Fruit fly (Drosophila melanogaster) whole organism, prepupa: ENCODE data around the gene Coq5.

Experiments
- Blimp-1 ChIP-seq: fragments of 200-800 bp; sonication (Bioruptor generic); optimal IDR thresholded peaks from 3 replicates; lab custom pipeline; 2017; ENCODE audit warnings: missing biosample characterization, missing genetic modification characterization, mild to moderate bottlenecking, moderate library complexity, missing genetic modification reagents
- CG11762 ChIP-seq: fragments of 200-800 bp; sonication (Bioruptor generic); optimal IDR thresholded peaks from 3 replicates; lab custom pipeline; 2016; ENCODE audit warnings: missing biosample characterization, missing genetic modification characterization; ENCODE audit not compliant: insufficient read depth
- CG11902 ChIP-seq: fragments of 200-800 bp; sonication (Bioruptor generic); optimal IDR thresholded peaks from 3 replicates; lab custom pipeline; 2016; ENCODE audit warnings: missing biosample characterization, missing genetic modification characterization
- CG15336 ChIP-seq: fragments of 200-800 bp; sonication (Bioruptor generic); IDR thresholded peaks from 2 replicates; pipeline ENCODE4 v1.3.6; 2022; ENCODE audit warnings: missing biosample characterization, missing genetic modification characterization
- CG1621 ChIP-seq: fragments of 200-800 bp; sonication (Bioruptor generic); optimal IDR thresholded peaks from 3 replicates; lab custom pipeline; 2018; ENCODE audit warnings: missing biosample characterization, mild to moderate bottlenecking, missing genetic modification characterization
- CG16779 ChIP-seq: fragments of 200-800 bp; sonication (Bioruptor generic); optimal IDR thresholded peaks from 3 replicates; lab custom pipeline; 2017; ENCODE audit warnings: missing biosample characterization, mild to moderate bottlenecking, missing genetic modification characterization
- CG3032 ChIP-seq: fragments of 200-800 bp; optimal IDR thresholded peaks from 2 replicates; lab custom pipeline; 2019; ENCODE audit warnings: missing biosample characterization, mild to moderate bottlenecking, missing genetic modification characterization, moderate library complexity
- CG32006 ChIP-seq: fragments of 200-800 bp; sonication (Bioruptor generic); optimal IDR thresholded peaks from 3 replicates; lab custom pipeline; 2017; ENCODE audit warnings: missing biosample characterization, mild to moderate bottlenecking, missing genetic modification characterization
- CG4318 ChIP-seq: fragments of 200-800 bp; sonication (Bioruptor generic); optimal IDR thresholded peaks from 3 replicates; lab custom pipeline; 2017; ENCODE audit warnings: missing biosample characterization, mild to moderate bottlenecking, missing genetic modification characterization
- CG6163 ChIP-seq: fragments of 200-800 bp; sonication (Bioruptor generic); IDR thresholded peaks from 3 replicates; pipeline ENCODE4 v1.3.6; 2022; ENCODE audit warnings: missing biosample characterization, missing genetic modification characterization
- CG6276 ChIP-seq: fragments of 200-800 bp; sonication (Bioruptor generic); optimal IDR thresholded peaks from 2 replicates; lab custom pipeline; 2017; ENCODE audit warnings: missing biosample characterization, mild to moderate bottlenecking, missing genetic modification characterization
- CG6792 ChIP-seq: fragments of 200-800 bp; sonication (Bioruptor generic); optimal IDR thresholded peaks from 3 replicates; lab custom pipeline; 2016; ENCODE audit warnings: missing biosample characterization, missing genetic modification characterization
- CG6854 ChIP-seq: fragments of 200-800 bp; sonication (Bioruptor generic); optimal IDR thresholded peaks from 2 replicates; lab custom pipeline; 2017; ENCODE audit warnings: missing biosample characterization, mild to moderate bottlenecking, missing genetic modification characterization
- CG7368 ChIP-seq: fragments of 200-800 bp; sonication (Bioruptor generic); optimal IDR thresholded peaks from 3 replicates; lab custom pipeline; 2016; ENCODE audit warnings: missing biosample characterization, missing genetic modification characterization
- CG8119 ChIP-seq: fragments of 200-800 bp; sonication (Bioruptor generic); IDR thresholded peaks from 3 replicates; pipeline ENCODE4 v1.3.6; 2022; ENCODE audit warnings: missing biosample characterization, missing genetic modification characterization
- CG8319 ChIP-seq: fragments of 200-800 bp; sonication (Bioruptor generic); optimal IDR thresholded peaks from 3 replicates; lab custom pipeline; 2016; ENCODE audit warnings: missing biosample characterization, missing genetic modification characterization
- CG9139 ChIP-seq: fragments of 200-800 bp; sonication (Bioruptor generic); optimal IDR thresholded peaks from 3 replicates; lab custom pipeline; 2017; ENCODE audit warnings: missing biosample characterization, mild to moderate bottlenecking, missing genetic modification characterization
- Eip75B ChIP-seq: fragments of 200-800 bp; sonication (Bioruptor generic); optimal IDR thresholded peaks from 3 replicates; lab custom pipeline; 2016; ENCODE audit warnings: missing biosample characterization, missing genetic modification characterization
- Eip78C ChIP-seq: fragments of 200-800 bp; sonication (Bioruptor generic); peaks from one replicate; lab custom pipeline; 2016; ENCODE audit warnings: missing biosample characterization, missing genetic modification characterization
- Ets21C ChIP-seq: fragments of 200-800 bp; sonication (Bioruptor generic); optimal IDR thresholded peaks from 3 replicates; lab custom pipeline; 2016; ENCODE audit warnings: missing biosample characterization, missing genetic modification characterization
- Ets96B ChIP-seq: fragments of 200-800 bp; optimal IDR thresholded peaks from 2 replicates; lab custom pipeline; 2019; ENCODE audit warnings: missing biosample characterization, mild to moderate bottlenecking, missing genetic modification characterization, moderate library complexity
- Gug ChIP-seq: fragments of 200-800 bp; sonication (Bioruptor generic); IDR thresholded peaks from 2 replicates; pipeline ENCODE4 v1.3.6; 2022; ENCODE audit warnings: missing biosample characterization, missing genetic modification characterization
- Hr38 ChIP-seq: sonication (Bioruptor generic); optimal IDR thresholded peaks from 2 replicates; lab custom pipeline; 2016; ENCODE audit warnings: missing biosample characterization, missing genetic modification characterization
- Hr39 ChIP-seq: fragments of 200-800 bp; sonication (Bioruptor generic); optimal IDR thresholded peaks from 2 replicates; lab custom pipeline; 2016; ENCODE audit warnings: missing biosample characterization, missing genetic modification characterization
- Hr4 ChIP-seq: fragments of 200-800 bp; sonication (Bioruptor generic); optimal IDR thresholded peaks from 3 replicates; lab custom pipeline; 2016; ENCODE audit warnings: missing biosample characterization, missing genetic modification characterization
- Lpt ChIP-seq: fragments of 200-800 bp; sonication (Bioruptor generic); optimal IDR thresholded peaks from 3 replicates; lab custom pipeline; 2016; ENCODE audit warnings: missing biosample characterization, missing genetic modification characterization
- OdsH ChIP-seq: fragments of 200-800 bp; sonication (Bioruptor generic); optimal IDR thresholded peaks from 3 replicates; lab custom pipeline; 2016; ENCODE audit warnings: missing biosample characterization, missing genetic modification characterization
- Sox14 ChIP-seq: fragments of 200-800 bp; sonication (Bioruptor generic); optimal IDR thresholded peaks from 3 replicates; lab custom pipeline; 2016; ENCODE audit warnings: missing biosample characterization, missing genetic modification characterization
- Sox15 ChIP-seq: fragments of 200-800 bp; sonication (Bioruptor generic); optimal IDR thresholded peaks from 3 replicates; lab custom pipeline; 2016; ENCODE audit warnings: missing biosample characterization, missing genetic modification characterization
- acj6 ChIP-seq: fragments of 200-800 bp; sonication (Bioruptor generic); optimal IDR thresholded peaks from 3 replicates; lab custom pipeline; 2016; ENCODE audit warnings: missing biosample characterization, missing genetic modification characterization
- cyc ChIP-seq: fragments of 200-800 bp; sonication (Bioruptor generic); optimal IDR thresholded peaks from 3 replicates; lab custom pipeline; 2016; ENCODE audit warnings: missing biosample characterization, missing genetic modification characterization
- eg ChIP-seq: fragments of 200-800 bp; sonication (Bioruptor generic); IDR thresholded peaks from 3 replicates; pipeline ENCODE4 v1.3.6; 2022; ENCODE audit warnings: missing biosample characterization, missing genetic modification characterization
- esn ChIP-seq: fragments of 200-800 bp; sonication (Bioruptor generic); optimal IDR thresholded peaks from 2 replicates; lab custom pipeline; 2016; ENCODE audit warnings: missing biosample characterization, mild to moderate bottlenecking, missing genetic modification characterization, moderate library complexity
- fd59A ChIP-seq: fragments of 200-800 bp; sonication (Bioruptor generic); optimal IDR thresholded peaks from 2 replicates; lab custom pipeline; 2017; ENCODE audit warnings: missing biosample characterization, mild to moderate bottlenecking, missing genetic modification characterization, missing genetic modification reagents
- fd85E ChIP-seq: fragments of 200-800 bp; sonication (Bioruptor generic); optimal IDR thresholded peaks from 3 replicates; lab custom pipeline; 2016; ENCODE audit warnings: missing biosample characterization, missing genetic modification characterization
- lz ChIP-seq: fragments of 200-800 bp; sonication (Bioruptor generic); optimal IDR thresholded peaks from 3 replicates; lab custom pipeline; 2016; ENCODE audit warnings: missing biosample characterization, missing genetic modification characterization
- net ChIP-seq: fragments of 200-800 bp; sonication (Bioruptor generic); optimal IDR thresholded peaks from 3 replicates; lab custom pipeline; 2016; ENCODE audit warnings: missing biosample characterization, missing genetic modification characterization
- pdm3 ChIP-seq: fragments of 200-800 bp; sonication (Bioruptor generic); optimal IDR thresholded peaks from 3 replicates; lab custom pipeline; 2016; ENCODE audit warnings: missing biosample characterization, missing genetic modification characterization
- salr ChIP-seq, 2 experiments: fragments of 200-800 bp; sonication (Bioruptor generic); optimal IDR thresholded peaks; 3 replicates each; lab custom pipeline; 2016 to 2018; ENCODE audit warnings: missing biosample characterization in 2 of 2, missing genetic modification characterization in 2 of 2, mild to moderate bottlenecking in 1 of 2
- spab ChIP-seq: fragments of 200-800 bp; sonication (Bioruptor generic); optimal IDR thresholded peaks from 2 replicates; lab custom pipeline; 2017; ENCODE audit warnings: missing biosample characterization, mild to moderate bottlenecking, missing genetic modification characterization, missing genetic modification reagents
- ss ChIP-seq, 2 experiments: fragments of 200-800 bp; sonication (Bioruptor generic); optimal IDR thresholded peaks; 2 replicates in 1 of 2; 3 replicates in 1 of 2; lab custom pipeline; 2017 to 2018; ENCODE audit warnings: mild to moderate bottlenecking in 2 of 2, missing biosample characterization in 2 of 2, missing genetic modification characterization in 2 of 2, moderate library complexity in 1 of 2
- svp ChIP-seq: fragments of 200-800 bp; sonication (Bioruptor generic); peaks from one replicate; lab custom pipeline; 2016; ENCODE audit warnings: missing biosample characterization, missing genetic modification characterization
- topi ChIP-seq: fragments of 200-800 bp; sonication (Bioruptor generic); optimal IDR thresholded peaks from 3 replicates; lab custom pipeline; 2016; ENCODE audit warnings: missing biosample characterization, missing genetic modification characterization
- vri ChIP-seq: fragments of 200-800 bp; sonication (Bioruptor generic); optimal IDR thresholded peaks from 3 replicates; lab custom pipeline; 2016; ENCODE audit warnings: missing biosample characterization, mild to moderate bottlenecking, missing genetic modification characterization

Gene Coq5

DNA sequence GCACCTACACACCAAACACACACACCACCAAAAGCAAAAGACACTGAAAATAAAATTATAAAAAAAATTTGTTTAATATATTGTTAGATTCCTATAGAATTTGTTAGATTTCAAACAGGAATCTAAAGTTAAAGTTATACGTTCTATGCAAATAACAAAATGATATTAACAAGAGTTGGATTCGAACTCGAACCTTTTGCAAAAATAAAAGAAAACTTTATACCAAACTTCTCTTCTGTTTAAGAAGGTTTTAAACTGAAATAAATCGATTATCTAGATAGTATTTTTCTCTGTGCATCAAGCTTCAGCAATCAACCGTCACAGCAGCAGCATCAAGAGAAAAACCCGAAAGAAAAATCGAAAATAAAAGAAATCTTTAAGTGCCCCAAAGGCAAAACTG lies 32.1 kb upstream of the Coq5 start (continued):
- TF ChIP-seq CG6854 (GFP tag; lab: Kevin White, UChicago) (no peak), CG1621 (tag; lab: Kevin White, UChicago) (no peak), Hr38 (GFP tag; lab: Kevin White, UChicago) (no peak), Ets21C (no peak), Hr4 (GFP tag; lab: Kevin White, UChicago) (peak; percentile 78), esn (GFP tag; lab: Kevin White, UChicago) (peak; percentile 32), eg (GFP tag; lab: Robert Waterston, UW) (peak; percentile 54; the same call in 1 of the 3 replicates), fd59A (GFP tag; lab: Kevin White, UChicago) (peak; percentile 37), svp (GFP tag; lab: Kevin White, UChicago) (peak; percentile 16), CG4318 (GFP tag; lab: Kevin White, UChicago) (peak; percentile 71), ss (GFP tag; optimal IDR thresholded peaks at IDR 0.05; lab: Kevin White, UChicago) (peak; percentile 50 to 60), net (GFP tag; lab: Kevin White, UChicago) (peak; percentile 58), CG3032 (peak; percentile 63), spab (GFP tag; lab: Kevin White, UChicago) (peak; percentile 44), Gug (GFP tag; lab: Robert Waterston, UW) (peak; percentile 47; the same call in 1 of the 2 replicates)
- TF ChIP-seq, all 60 proteins: peak for 44

DNA sequence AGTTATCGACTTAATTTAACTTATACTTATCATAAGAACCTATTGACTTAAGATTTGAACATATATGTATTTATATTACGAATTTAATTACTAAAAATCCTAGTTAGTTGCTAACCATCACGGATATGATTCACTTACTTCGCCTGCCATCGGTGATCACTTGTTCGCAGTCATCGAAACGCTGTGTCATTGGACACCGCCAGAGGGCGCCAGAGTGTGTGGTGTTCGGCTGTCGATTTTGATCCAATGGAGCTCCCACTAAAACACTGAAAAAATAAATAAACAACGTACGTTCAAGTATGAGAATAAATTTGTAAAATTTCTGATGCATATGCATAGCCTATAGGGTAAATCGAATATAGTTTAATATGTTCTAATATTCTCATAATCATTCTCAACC lies 30.5 kb upstream of the Coq5 start:
- TF ChIP-seq Hr4 (GFP tag; lab: Kevin White, UChicago), result no peak
- TF ChIP-seq CG6276 (GFP tag; lab: Kevin White, UChicago), result no peak
- TF ChIP-seq CG8119, result no peak
- TF ChIP-seq Hr39 (GFP tag; lab: Kevin White, UChicago), result no peak
- TF ChIP-seq pdm3 (GFP tag; lab: Kevin White, UChicago), result no peak
- TF ChIP-seq CG15336 (GFP tag; lab: Robert Waterston, UW), result no peak
- no peak for TF ChIP-seq CG11902
- no peak for TF ChIP-seq CG6854 (GFP tag; lab: Kevin White, UChicago)
- no peak for TF ChIP-seq Eip75B (GFP tag; lab: Kevin White, UChicago)
- TF ChIP-seq CG9139 (GFP tag; lab: Kevin White, UChicago), result no peak
- no peak for TF ChIP-seq CG16779
- no peak for TF ChIP-seq Sox15 (GFP tag; lab: Kevin White, UChicago)
- TF ChIP-seq esn (GFP tag; lab: Kevin White, UChicago), result no peak
- TF ChIP-seq topi (GFP tag; lab: Kevin White, UChicago), result no peak
- no peak for TF ChIP-seq Eip78C (GFP tag; lab: Kevin White, UChicago)

DNA sequence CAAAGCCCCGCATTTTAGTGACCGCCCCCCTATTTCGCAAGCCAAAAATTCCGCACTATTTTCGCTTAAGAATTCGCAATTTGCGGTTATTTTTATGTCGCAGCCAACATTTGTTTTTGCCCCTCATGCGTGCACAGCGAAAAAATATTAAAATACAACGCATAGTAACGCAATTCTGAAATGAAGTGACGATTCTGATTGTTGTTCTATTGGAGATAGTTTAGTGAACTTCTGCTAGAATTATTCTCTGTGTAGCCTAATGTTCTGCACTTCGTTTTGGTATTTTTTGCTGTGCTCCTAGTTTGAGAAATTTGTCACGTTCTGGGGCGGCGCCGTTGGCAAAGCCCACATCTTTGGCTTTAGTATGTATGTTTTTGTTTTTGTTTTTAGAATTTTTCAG lies 27.5 kb upstream of the Coq5 start:
- TF ChIP-seq CG6276 (GFP tag; lab: Kevin White, UChicago), result peak; percentile 13
- peak; percentile 4 for TF ChIP-seq Lpt (GFP tag; lab: Kevin White, UChicago)
- 0 out of 3 replicates have a peak, but pooled peaks have one; percentile 12 for TF ChIP-seq CG6163 (GFP tag; lab: Robert Waterston, UW)
- TF ChIP-seq CG1621 (tag; lab: Kevin White, UChicago), result no peak
- peak; percentile 39; the same call in 1 of the 2 replicates for TF ChIP-seq CG15336 (GFP tag; lab: Robert Waterston, UW)
- TF ChIP-seq eg (GFP tag; lab: Robert Waterston, UW), result peak; percentile 65
- TF ChIP-seq Eip78C (GFP tag; lab: Kevin White, UChicago), result peak; percentile 78
- no peak for TF ChIP-seq CG3032
- TF ChIP-seq, all 60 proteins: peak for 6

dm6 chrX:13221311-13221710 lies 27.0 kb upstream of the Coq5 start:
- TF ChIP-seq fd85E (GFP tag; lab: Kevin White, UChicago), result no peak
- peak; percentile 47 for TF ChIP-seq CG32006
- no peak for TF ChIP-seq salr (GFP tag; optimal IDR thresholded peaks at IDR 0.05; lab: Kevin White, UChicago)
- peak; percentile 46; the same call in 1 of the 3 replicates for TF ChIP-seq CG8119
- TF ChIP-seq vri (GFP tag; lab: Kevin White, UChicago), result no peak
- TF ChIP-seq CG8319 (GFP tag; lab: Kevin White, UChicago), result peak; percentile 20
- no peak for TF ChIP-seq spab (GFP tag; lab: Kevin White, UChicago)
- TF ChIP-seq CG6792 (GFP tag; lab: Kevin White, UChicago), result peak; percentile 33
- TF ChIP-seq Ets21C, result peak; percentile 32
- peak; percentile 39 for TF ChIP-seq acj6 (GFP tag; lab: Kevin White, UChicago)
- TF ChIP-seq Hr4 (GFP tag; lab: Kevin White, UChicago), result peak; percentile 6
- peak; percentile 45 for TF ChIP-seq CG7368 (GFP tag; lab: Kevin White, UChicago)
- TF ChIP-seq Eip75B (GFP tag; lab: Kevin White, UChicago), result peak; percentile 20
- TF ChIP-seq pdm3 (GFP tag; lab: Kevin White, UChicago), result no peak
- TF ChIP-seq CG11762, result no peak
- no peak for TF ChIP-seq Ets96B (tag; lab: Kevin White, UChicago)
- TF ChIP-seq cyc (GFP tag; lab: Kevin White, UChicago), result peak; percentile 61
- TF ChIP-seq CG4318 (GFP tag; lab: Kevin White, UChicago), result no peak
- TF ChIP-seq OdsH (GFP tag; lab: Kevin White, UChicago), result peak; percentile 64
- peak; percentile 64 for TF ChIP-seq Blimp-1 (GFP tag; lab: Kevin White, UChicago)
- TF ChIP-seq Lpt (GFP tag; lab: Kevin White, UChicago), result no peak
- TF ChIP-seq ss (GFP tag; optimal IDR thresholded peaks at IDR 0.05; lab: Kevin White, UChicago), result no peak
- TF ChIP-seq Sox14 (GFP tag; lab: Kevin White, UChicago), result peak; percentile 17
- no peak for TF ChIP-seq CG6854 (GFP tag; lab: Kevin White, UChicago)
- peak; percentile 52 for TF ChIP-seq lz (GFP tag; lab: Kevin White, UChicago)
